Worm (Caenorhabditis elegans): ENCODE data around the gene C06B8.3.
A peak's percentile ranks its signal among the peaks of the same experiment; 100 is the strongest.

The C06B8.3 gene

ce11 chrV:15480505-15481075 lies 3.8 kb downstream of the C06B8.3 start (continued):
- no peak for TF ChIP-seq ama-1 (optimal IDR thresholded peaks at IDR 0.05)
- peak in 1 of 2 experiments; percentile 47 for TF ChIP-seq ama-1 (GFP tag; optimal IDR thresholded peaks at IDR 0.05)
- peak; percentile 40 for TF ChIP-seq D2030.7 (GFP tag; IDR thresholded peaks at IDR 0.05)
- TF ChIP-seq let-607 (tag; optimal IDR thresholded peaks at IDR 0.05): no peak
- TF ChIP-seq lin-54 (GFP tag; optimal IDR thresholded peaks at IDR 0.05): no peak
- TF ChIP-seq bed-1 (GFP tag; IDR thresholded peaks at IDR 0.05): no peak
- TF ChIP-seq let-526 (GFP tag; IDR thresholded peaks at IDR 0.05): no peak
- TF ChIP-seq B0019.2 (GFP tag; conservative IDR thresholded peaks at IDR 0.05): no peak
- TF ChIP-seq athp-1 (tag; optimal IDR thresholded peaks at IDR 0.05): no peak
- peak; percentile 86 for TF ChIP-seq tbp1 (GFP tag; optimal IDR thresholded peaks at IDR 0.05)
- no peak for TF ChIP-seq mel-28 (tag; optimal IDR thresholded peaks at IDR 0.05; ENCODE audit: borderline replicate concordance)
- no peak for TF ChIP-seq lir-1 (GFP tag; conservative IDR thresholded peaks at IDR 0.05)
- TF ChIP-seq xnd-1 (tag; optimal IDR thresholded peaks at IDR 0.05): no peak
- TF ChIP-seq madf-6 (GFP tag; IDR thresholded peaks at IDR 0.05): peak; percentile 40; the same call in 1 of the 2 replicates

- TF ChIP-seq hlh-12 (tag; optimal IDR thresholded peaks at IDR 0.05) (no peak), egrh-3 (GFP tag; IDR thresholded peaks at IDR 0.05) (no peak), hmg-20 (GFP tag; IDR thresholded peaks at IDR 0.05) (no peak), athp-1 (tag; optimal IDR thresholded peaks at IDR 0.05) (no peak), tbx-9 (tag; optimal IDR thresholded peaks at IDR 0.05; ENCODE audit: borderline replicate concordance) (no peak), atf-7 (tag; optimal IDR thresholded peaks at IDR 0.05) (no peak), nfya-2 (GFP tag; IDR thresholded peaks at IDR 0.05) (no peak), bed-2 (GFP tag; IDR thresholded peaks at IDR 0.05) (no peak), D2030.7 (GFP tag; IDR thresholded peaks at IDR 0.05) (peak; percentile 78), hrde-1 (tag; optimal IDR thresholded peaks at IDR 0.05; ENCODE audit: borderline replicate concordance) (no peak), tlf-1 (GFP tag; optimal IDR thresholded peaks at IDR 0.05) (no peak), nhr-120 (GFP tag; IDR thresholded peaks at IDR 0.05) (no peak), ztf-3 (GFP tag; optimal IDR thresholded peaks at IDR 0.05) (no peak), aptf-3 (GFP tag; IDR thresholded peaks at IDR 0.05) (no peak), ceh-27 (GFP tag; optimal IDR thresholded peaks at IDR 0.05) (no peak), Y53G8AR.9 (GFP tag; conservative IDR thresholded peaks at IDR 0.05) (no peak), ceh-91 (GFP tag; IDR thresholded peaks at IDR 0.05) (no peak), nfya-1 (tag; optimal IDR thresholded peaks at IDR 0.05; ENCODE audit: borderline replicate concordance, insufficient read depth) (no peak), K11D2.4 (GFP tag; IDR thresholded peaks at IDR 0.05) (no peak), ets-4 (GFP tag; optimal IDR thresholded peaks at IDR 0.05) (no peak), hsf-1 (GFP tag; IDR thresholded peaks at IDR 0.05) (peak; percentile 72), snpc-4 (GFP tag; optimal IDR thresholded peaks at IDR 0.05) (peak; percentile 90), snpc-4 (tag; optimal IDR thresholded peaks at IDR 0.05) (peak; percentile 88 to 93 (median 92)), lin-40 (tag; optimal IDR thresholded peaks at IDR 0.05) (no peak), Y67H2A.10 (GFP tag; conservative IDR thresholded peaks at IDR 0.05) (no peak), F52B5.7 (tag; optimal IDR thresholded peaks at IDR 0.05) (no peak), nhr-179 (tag; optimal IDR thresholded peaks at IDR 0.05) (no peak), let-607 (tag; optimal IDR thresholded peaks at IDR 0.05) (peak in 1 of 2 experiments; percentile 4), F39B2.1 (GFP tag; IDR thresholded peaks at IDR 0.05) (no peak), attf-3 (GFP tag; conservative IDR thresholded peaks at IDR 0.05) (no peak), ceh-58 (GFP tag; IDR thresholded peaks at IDR 0.05) (no peak), attf-5 (GFP tag; optimal IDR thresholded peaks at IDR 0.05) (peak; percentile 20), aptf-2 (GFP tag; conservative IDR thresholded peaks at IDR 0.05) (no peak), rpc-1 (optimal IDR thresholded peaks at IDR 0.05) (peak; percentile 75), rpc-1 (tag; optimal IDR thresholded peaks at IDR 0.05) (peak; percentile 72), dpl-1 (GFP tag; optimal IDR thresholded peaks at IDR 0.05) (no peak), fkh-3 (tag; optimal IDR thresholded peaks at IDR 0.05) (peak; percentile 44)
These were observed 4.6 kb downstream of the C06B8.3 start for ce11 chrV:15479825-15480224.
